Worm (Caenorhabditis elegans) whole organism, late embryonic: Measurements from ENCODE around the gene npr-36.

Experiments used
- ama-1 ChIP-seq: fragments of 150-350 bp; optimal IDR thresholded peaks from 2 replicates; lab custom pipeline; 2014
- ets-4 ChIP-seq: sonication (generic microtip); optimal IDR thresholded peaks from 2 replicates; lab custom pipeline; 2016; ENCODE audit warnings: missing genetic modification characterization, missing compliant biosample characterization
- unc-55 ChIP-seq: sonication (generic microtip); optimal IDR thresholded peaks from 2 replicates; lab custom pipeline; 2017; ENCODE audit warnings: missing biosample characterization, missing genetic modification reagents, missing genetic modification characterization

ce11 chrX:17320572-17320971, 39.0 kb upstream of the npr-36 start:
- TF ChIP-seq ama-1 (no peak), ets-4 (tag; lab: Kevin White, UChicago) (no peak), unc-55 (GFP tag; lab: Kevin White, UChicago) (no peak)
